Fruit fly (Drosophila melanogaster) whole organism, embryonic: ENCODE results near the gene robl62A.

ENCODE experiments used
- Bgb ChIP-seq: fragments of 200-800 bp; sonication (Bioruptor generic); IDR thresholded peaks from 2 replicates; pipeline ENCODE4 v1.3.6; 2022; ENCODE audit warnings: missing biosample characterization, missing genetic modification characterization; ENCODE audit not compliant: partially characterized antibody
- CG10147 ChIP-seq: fragments of 200-800 bp; sonication (Bioruptor generic); optimal IDR thresholded peaks from 2 replicates; lab custom pipeline; 2019; ENCODE audit warnings: missing biosample characterization, mild to moderate bottlenecking, missing genetic modification characterization, moderate library complexity
- CG10267 ChIP-seq: fragments of 200-800 bp; sonication (Bioruptor generic); optimal IDR thresholded peaks from 2 replicates; lab custom pipeline; 2018; ENCODE audit warnings: missing biosample characterization, mild to moderate bottlenecking, missing genetic modification characterization, moderate library complexity
- CG13775 ChIP-seq: fragments of 200-800 bp; sonication (Bioruptor generic); optimal IDR thresholded peaks from 3 replicates; lab custom pipeline; 2017; ENCODE audit warnings: missing biosample characterization, mild to moderate bottlenecking, missing genetic modification characterization
- CG15011 ChIP-seq: fragments of 200-800 bp; sonication (Bioruptor generic); optimal IDR thresholded peaks from 3 replicates; lab custom pipeline; 2018; ENCODE audit warnings: missing biosample characterization, mild to moderate bottlenecking, missing genetic modification characterization
- CG15073 ChIP-seq: fragments of 200-800 bp; sonication (Bioruptor generic); optimal IDR thresholded peaks from 2 replicates; lab custom pipeline; 2016; ENCODE audit warnings: missing biosample characterization, missing genetic modification characterization
- CG15514 ChIP-seq: fragments of 200-800 bp; sonication (Bioruptor generic); optimal IDR thresholded peaks from 3 replicates; lab custom pipeline; 2017; ENCODE audit warnings: missing biosample characterization, missing genetic modification characterization, mild to moderate bottlenecking, moderate library complexity, missing genetic modification reagents
- CG17829 ChIP-seq: fragments of 200-800 bp; optimal IDR thresholded peaks from 2 replicates; lab custom pipeline; 2019; ENCODE audit warnings: missing biosample characterization, mild to moderate bottlenecking, missing genetic modification characterization, moderate library complexity
- CG18476 ChIP-seq: fragments of 200-800 bp; sonication (Bioruptor generic); optimal IDR thresholded peaks from 2 replicates; lab custom pipeline; 2016; ENCODE audit warnings: missing biosample characterization, mild to moderate bottlenecking, missing genetic modification characterization
- CG32532 ChIP-seq: fragments of 200-800 bp; sonication (Bioruptor generic); IDR thresholded peaks from 2 replicates; pipeline ENCODE4 v1.3.6; 2022; ENCODE audit warnings: missing biosample characterization, missing genetic modification characterization
- CG4617 ChIP-seq: fragments of 200-800 bp; sonication (Bioruptor generic); optimal IDR thresholded peaks from 3 replicates; lab custom pipeline; 2016; ENCODE audit warnings: missing biosample characterization, missing genetic modification characterization, borderline replicate concordance
- CG4730 ChIP-seq: fragments of 200-800 bp; sonication (Bioruptor generic); IDR thresholded peaks from 2 replicates; pipeline ENCODE4 v1.3.6; 2022; ENCODE audit warnings: missing biosample characterization, missing genetic modification characterization
- CG6765 ChIP-seq: fragments of 200-800 bp; sonication (Bioruptor generic); optimal IDR thresholded peaks from 3 replicates; lab custom pipeline; 2017; ENCODE audit warnings: missing biosample characterization, mild to moderate bottlenecking, missing genetic modification characterization
- CG7372 ChIP-seq: fragments of 200-800 bp; sonication (Bioruptor generic); IDR thresholded peaks from 2 replicates; pipeline ENCODE4 v1.3.6; 2022; ENCODE audit warnings: missing biosample characterization, missing genetic modification characterization
- CG9797 ChIP-seq: fragments of 200-800 bp; sonication (Bioruptor generic); optimal IDR thresholded peaks from 3 replicates; lab custom pipeline; 2018; ENCODE audit warnings: missing biosample characterization, mild to moderate bottlenecking, missing genetic modification characterization
- CG9932 ChIP-seq: fragments of 200-800 bp; sonication (Bioruptor generic); IDR thresholded peaks from 2 replicates; pipeline ENCODE4 v1.3.6; 2022; ENCODE audit warnings: missing biosample characterization, missing genetic modification characterization
- D19A ChIP-seq: fragments of 200-800 bp; optimal IDR thresholded peaks from 3 replicates; lab custom pipeline; 2019; ENCODE audit warnings: missing biosample characterization, mild to moderate bottlenecking, missing genetic modification characterization, moderate library complexity
- Doc3 ChIP-seq: fragments of 200-800 bp; sonication (Bioruptor generic); IDR thresholded peaks from 3 replicates; pipeline ENCODE4 v1.3.6; 2022; ENCODE audit warnings: missing biosample characterization, missing genetic modification characterization; ENCODE audit not compliant: partially characterized antibody
- Dp ChIP-seq: fragments of 200-800 bp; sonication (Bioruptor generic); optimal IDR thresholded peaks from 2 replicates; lab custom pipeline; 2018; ENCODE audit warnings: missing biosample characterization, mild to moderate bottlenecking, missing genetic modification characterization, moderate library complexity
- Eip74EF ChIP-seq, 2 experiments: fragments of 200-800 bp in 1 of 2; fragments of >200 bp in 1 of 2; sonication (Bioruptor generic) in 1 of 2; optimal IDR thresholded peaks; 2 replicates each; lab custom pipeline; 2017 to 2019; ENCODE audit warnings: missing biosample characterization in 2 of 2, missing genetic modification characterization in 2 of 2, mild to moderate bottlenecking in 1 of 2, moderate library complexity in 1 of 2
- Ets97D ChIP-seq: fragments of 200-800 bp; sonication (Bioruptor generic); optimal IDR thresholded peaks from 3 replicates; lab custom pipeline; 2016; ENCODE audit warnings: missing biosample characterization, missing genetic modification characterization
- Gsc ChIP-seq: fragments of 200-800 bp; sonication (Bioruptor generic); IDR thresholded peaks from 2 replicates; pipeline ENCODE4 v1.3.6; 2022; ENCODE audit warnings: missing biosample characterization, missing genetic modification characterization
- Hey ChIP-seq: fragments of 200-800 bp; sonication (Bioruptor generic); optimal IDR thresholded peaks from 3 replicates; lab custom pipeline; 2018; ENCODE audit warnings: missing biosample characterization, mild to moderate bottlenecking, missing genetic modification characterization
- Hmr ChIP-seq: fragments of 200-800 bp; sonication (Bioruptor generic); optimal IDR thresholded peaks from 3 replicates; lab custom pipeline; 2017; ENCODE audit warnings: mild to moderate bottlenecking, missing biosample characterization, missing genetic modification reagents, missing genetic modification characterization
- Hmx ChIP-seq: fragments of 200-800 bp; sonication (Bioruptor generic); optimal IDR thresholded peaks from 2 replicates; lab custom pipeline; 2016; ENCODE audit warnings: missing biosample characterization, missing genetic modification characterization
- Med ChIP-seq: fragments of 200-800 bp; sonication (Bioruptor generic); peaks from one replicate; lab custom pipeline; 2016; ENCODE audit warnings: missing biosample characterization, missing genetic modification characterization, mild to moderate bottlenecking, inconsistent platforms, moderate library complexity
- Pdp1 ChIP-seq, 2 experiments: fragments of 200-800 bp; sonication (Bioruptor generic); optimal IDR thresholded peaks; 3 replicates each; lab custom pipeline; 2016; ENCODE audit warnings: missing biosample characterization in 2 of 2, missing genetic modification characterization in 2 of 2, mild to moderate bottlenecking in 1 of 2, moderate library complexity in 1 of 2
- Six4 ChIP-seq: fragments of 200-800 bp; sonication (Bioruptor generic); optimal IDR thresholded peaks from 2 replicates; lab custom pipeline; 2016; ENCODE audit warnings: missing biosample characterization, missing genetic modification characterization
- cad ChIP-seq: fragments of >200 bp; optimal IDR thresholded peaks from 2 replicates; lab custom pipeline; 2017; ENCODE audit warnings: missing biosample characterization, missing genetic modification characterization
- cg ChIP-seq: fragments of 200-800 bp; sonication (Bioruptor generic); optimal IDR thresholded peaks from 3 replicates; lab custom pipeline; 2019; ENCODE audit warnings: missing biosample characterization, mild to moderate bottlenecking, missing genetic modification characterization, moderate library complexity
- chinmo ChIP-seq: fragments of 200-800 bp; sonication (Bioruptor generic); IDR thresholded peaks from 4 replicates; pipeline ENCODE4 v1.3.6; 2022; ENCODE audit warnings: missing biosample characterization, missing genetic modification characterization; ENCODE audit not compliant: partially characterized antibody
- cwo ChIP-seq: fragments of 200-800 bp; sonication (Bioruptor generic); optimal IDR thresholded peaks from 3 replicates; lab custom pipeline; 2017; ENCODE audit warnings: missing biosample characterization, missing genetic modification characterization, mild to moderate bottlenecking, moderate library complexity, missing genetic modification reagents
- ems ChIP-seq: fragments of 200-800 bp; sonication (Bioruptor generic); optimal IDR thresholded peaks from 3 replicates; lab custom pipeline; 2016; ENCODE audit warnings: missing biosample characterization, missing genetic modification characterization
- exex ChIP-seq: fragments of 200-800 bp; sonication (Bioruptor generic); optimal IDR thresholded peaks from 4 replicates; lab custom pipeline; 2018; ENCODE audit warnings: missing biosample characterization, mild to moderate bottlenecking, missing genetic modification characterization, moderate library complexity
- fd96Cb ChIP-seq: fragments of 200-800 bp; sonication (Bioruptor generic); optimal IDR thresholded peaks from 2 replicates; lab custom pipeline; 2018; ENCODE audit warnings: missing biosample characterization, mild to moderate bottlenecking, missing genetic modification characterization, moderate library complexity
- gfzf ChIP-seq: fragments of 200-800 bp; sonication (Bioruptor generic); optimal IDR thresholded peaks from 2 replicates; lab custom pipeline; 2016; ENCODE audit warnings: missing biosample characterization, mild to moderate bottlenecking, missing genetic modification characterization, moderate library complexity
- mam ChIP-seq: fragments of 200-800 bp; sonication (Bioruptor generic); optimal IDR thresholded peaks from 3 replicates; lab custom pipeline; 2016; ENCODE audit warnings: missing biosample characterization, missing genetic modification characterization
- nmo ChIP-seq: fragments of 200-800 bp; sonication (Bioruptor generic); optimal IDR thresholded peaks from 2 replicates; lab custom pipeline; 2018; ENCODE audit warnings: missing biosample characterization, mild to moderate bottlenecking, missing genetic modification characterization, moderate library complexity
- prd ChIP-seq, 3 experiments: fragments of >200 bp in 2 of 3; fragments of 200-800 bp in 1 of 3; sonication (Bioruptor generic) in 1 of 3; optimal IDR thresholded peaks in 2 of 3; IDR thresholded peaks in 1 of 3; 2 replicates in 2 of 3; 3 replicates in 1 of 3; pipeline versions ENCODE4 v1.3.6 to Lab custom; 2017 to 2022; ENCODE audit warnings: missing biosample characterization in 1 of 3, missing genetic modification characterization in 1 of 3
- pzg ChIP-seq: fragments of 200-800 bp; sonication (Bioruptor generic); optimal IDR thresholded peaks from 3 replicates; lab custom pipeline; 2018; ENCODE audit warnings: missing biosample characterization, mild to moderate bottlenecking, missing genetic modification characterization, moderate library complexity
- sd ChIP-seq: fragments of 200-800 bp; sonication (Bioruptor generic); optimal IDR thresholded peaks from 3 replicates; lab custom pipeline; 2018; ENCODE audit warnings: missing biosample characterization, mild to moderate bottlenecking, missing genetic modification characterization, moderate library complexity
- shn ChIP-seq: fragments of 200-800 bp; sonication (Bioruptor generic); optimal IDR thresholded peaks from 3 replicates; lab custom pipeline; 2016; ENCODE audit warnings: missing biosample characterization, missing genetic modification characterization
- sna ChIP-seq: fragments of 200-800 bp; sonication (Bioruptor generic); IDR thresholded peaks from 2 replicates; pipeline ENCODE4 v1.3.6; 2022; ENCODE audit warnings: missing biosample characterization, missing genetic modification characterization; ENCODE audit not compliant: partially characterized antibody
- stwl ChIP-seq: fragments of 200-800 bp; sonication (Bioruptor generic); optimal IDR thresholded peaks from 3 replicates; lab custom pipeline; 2018; ENCODE audit warnings: missing biosample characterization, mild to moderate bottlenecking, missing genetic modification characterization, moderate library complexity
- sug ChIP-seq: fragments of 200-800 bp; optimal IDR thresholded peaks from 2 replicates; lab custom pipeline; 2019; ENCODE audit warnings: missing biosample characterization, mild to moderate bottlenecking, missing genetic modification characterization, moderate library complexity
- tio ChIP-seq: fragments of 200-800 bp; sonication (Bioruptor generic); optimal IDR thresholded peaks from 2 replicates; lab custom pipeline; 2017; ENCODE audit warnings: missing biosample characterization, missing genetic modification characterization, inconsistent platforms
- tx ChIP-seq: fragments of 200-800 bp; sonication (Bioruptor generic); optimal IDR thresholded peaks from 2 replicates; lab custom pipeline; 2016; ENCODE audit warnings: missing biosample characterization, missing genetic modification characterization

Gene robl62A

DNA sequence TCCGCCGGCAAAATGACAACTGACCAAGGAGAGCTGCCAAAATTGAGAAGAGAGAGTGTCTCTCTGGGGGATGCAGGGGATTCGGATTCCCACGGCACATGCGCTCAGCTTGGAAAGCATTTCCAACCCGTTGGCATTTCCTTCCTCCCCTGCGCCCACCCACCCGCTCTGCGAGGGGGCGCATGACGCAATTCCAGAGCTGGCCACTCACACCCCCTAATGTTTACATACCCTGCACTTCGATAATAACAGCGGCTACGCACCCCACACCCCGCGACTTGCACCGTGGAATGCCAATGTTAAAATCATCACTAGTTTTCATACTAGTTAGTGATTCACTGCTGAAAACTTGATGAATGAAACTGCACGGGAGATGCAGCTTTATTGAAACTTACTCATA, 12.1 kb downstream of the robl62A start, which contains the start of gene stet (continued):
- TF ChIP-seq tx (GFP tag; lab: Kevin White, UChicago) (no peak), Hey (tag; lab: Kevin White, UChicago) (peak; percentile 20)

DNA sequence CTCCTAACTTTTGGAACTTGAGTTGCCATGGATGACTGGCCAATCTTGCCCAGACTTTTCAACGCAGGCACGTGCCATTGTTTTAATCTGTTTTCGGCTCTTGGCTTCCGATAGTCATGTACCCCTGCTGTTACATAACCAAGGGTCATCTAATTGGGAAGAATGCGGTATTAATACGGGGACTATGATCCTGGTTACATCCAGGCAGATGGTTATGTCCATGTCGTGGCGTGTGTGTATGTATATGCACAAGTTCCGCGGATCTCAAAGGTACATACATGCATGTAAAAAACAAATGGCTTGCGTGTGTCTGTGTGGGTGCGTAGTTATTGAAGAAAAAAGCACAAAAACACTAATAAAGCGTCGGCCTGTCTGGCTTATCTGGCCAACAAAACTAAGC, 18.4 kb downstream of the robl62A start:
- TF ChIP-seq chinmo (0 out of 4 replicates have a peak, but pooled peaks have one; percentile 50), Pdp1 (GFP tag; optimal IDR thresholded peaks at IDR 0.05; lab: Kevin White, UChicago) (peak in 1 of 2 experiments; percentile 94), cg (GFP tag; lab: Kevin White, UChicago) (peak; percentile 75), gfzf (GFP tag; lab: Kevin White, UChicago) (no peak), Gsc (GFP tag; lab: Robert Waterston, UW) (no peak), fd96Cb (tag; lab: Kevin White, UChicago) (no peak), prd (optimal IDR thresholded peaks at IDR 0.05; lab: Kevin White, UChicago) (no peak), prd (GFP tag; IDR thresholded peaks at IDR 0.05; lab: Robert Waterston, UW) (no peak), CG13775 (peak; percentile 11), CG6765 (no peak), mam (GFP tag; lab: Kevin White, UChicago) (no peak), ems (GFP tag; lab: Kevin White, UChicago) (no peak), Doc3 (0 out of 3 replicates have a peak, but pooled peaks have one; percentile 13), CG32532 (GFP tag; lab: Robert Waterston, UW) (no peak), cwo (GFP tag; lab: Kevin White, UChicago) (peak; percentile 42), Bgb (GFP tag; lab: Robert Waterston, UW) (0 out of 2 replicates have a peak, but pooled peaks have one; percentile 11), Hmx (GFP tag; lab: Kevin White, UChicago) (no peak), exex (tag; lab: Kevin White, UChicago) (peak; percentile 22), Six4 (GFP tag; lab: Kevin White, UChicago) (no peak), Hmr (GFP tag; lab: Kevin White, UChicago) (no peak), tio (GFP tag; lab: Kevin White, UChicago) (no peak), D19A (tag; lab: Kevin White, UChicago) (no peak), CG15011 (GFP tag; lab: Kevin White, UChicago) (no peak), CG4730 (GFP tag; lab: Robert Waterston, UW) (no peak), CG10147 (GFP tag; lab: Kevin White, UChicago) (no peak), shn (no peak), Med (GFP tag; lab: Kevin White, UChicago) (peak; percentile 80), CG17829 (tag; lab: Kevin White, UChicago) (no peak), CG18476 (no peak), Ets97D (GFP tag; lab: Kevin White, UChicago) (no peak), CG9932 (no peak), CG15073 (GFP tag; lab: Kevin White, UChicago) (no peak)

- TF ChIP-seq CG17829 (tag; lab: Kevin White, UChicago) (peak; percentile 15), CG6765 (no peak), pzg (peak; percentile 68), cad (peak; percentile 27), Dp (GFP tag; lab: Kevin White, UChicago) (peak; percentile 26), Eip74EF (GFP tag; optimal IDR thresholded peaks at IDR 0.05; lab: Kevin White, UChicago) (no peak), Ets97D (GFP tag; lab: Kevin White, UChicago) (peak; percentile 27), CG9797 (GFP tag; lab: Kevin White, UChicago) (peak; percentile 87), CG4617 (GFP tag; lab: Kevin White, UChicago) (peak; percentile 89), CG10267 (tag; lab: Kevin White, UChicago) (peak; percentile 64), sd (tag; lab: Kevin White, UChicago) (no peak), stwl (tag; lab: Kevin White, UChicago) (peak; percentile 90), gfzf (GFP tag; lab: Kevin White, UChicago) (peak; percentile 96), sug (tag; lab: Kevin White, UChicago) (no peak), CG7372 (no peak), sna (GFP tag; lab: Robert Waterston, UW) (no peak), nmo (GFP tag; lab: Kevin White, UChicago) (peak; percentile 26), CG15514 (GFP tag; lab: Kevin White, UChicago) (peak; percentile 72)
Observed at dm6 chr3L:1496408-1496807, 19.0 kb downstream of the robl62A start, which contains the start of gene CG12084. Gene CG12084, minus strand, starts transcription at chr3L:1496643.
